Fruit fly (Drosophila melanogaster): ENCODE measurements around the gene Mhcl.

- TF ChIP-seq Lpt (GFP tag; optimal IDR thresholded peaks at IDR 0.05) (no peak), CG4318 (GFP tag; optimal IDR thresholded peaks at IDR 0.05) (no peak), Sox14 (GFP tag; optimal IDR thresholded peaks at IDR 0.05) (no peak), net (GFP tag; optimal IDR thresholded peaks at IDR 0.05) (no peak), Blimp-1 (GFP tag; optimal IDR thresholded peaks at IDR 0.05) (no peak), fd85E (GFP tag; optimal IDR thresholded peaks at IDR 0.05) (no peak), Hr39 (GFP tag; optimal IDR thresholded peaks at IDR 0.05) (no peak), CG31627 (GFP tag; optimal IDR thresholded peaks at IDR 0.05) (no peak), OdsH (GFP tag; optimal IDR thresholded peaks at IDR 0.05) (no peak), ss (GFP tag; optimal IDR thresholded peaks at IDR 0.05) (no peak)
Measured at dm6 chr3R:16024110-16024509, 74.5 kb downstream of the Mhcl start.
